Worm (Caenorhabditis elegans): ENCODE results near the gene str-247.
A peak's percentile ranks its signal among the peaks of the same experiment; 100 is the strongest.

str-247 gene

DNA sequence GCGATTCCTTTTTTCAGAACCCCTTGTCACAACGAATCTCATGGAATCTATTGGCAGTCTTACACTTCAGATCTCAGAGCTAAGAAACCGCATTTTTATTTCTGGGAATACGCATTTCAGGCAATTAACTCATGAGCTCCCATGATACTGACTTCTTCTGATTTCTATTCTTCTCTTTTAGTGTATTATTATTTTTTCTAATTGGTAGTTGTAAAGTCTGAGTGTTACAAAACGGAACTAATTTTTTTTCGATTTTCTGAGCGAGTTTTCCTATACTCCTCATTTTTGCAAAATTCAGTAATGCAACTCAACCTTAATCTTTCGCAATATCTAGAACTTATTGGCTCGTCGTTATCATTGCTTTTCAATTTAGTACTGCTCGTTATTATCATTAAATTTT lies 20.5 kb downstream of the str-247 start, which contains the start of gene str-82:
str-82 (plus strand) TSS at position 301 of the 400 bp plus-strand sequence.
- TF ChIP-seq ceh-44 (GFP tag; IDR thresholded peaks at IDR 0.05) (no peak), ceh-28 (tag; optimal IDR thresholded peaks at IDR 0.05) (no peak), hif-1 (tag; optimal IDR thresholded peaks at IDR 0.05) (no peak), daf-8 (GFP tag; IDR thresholded peaks at IDR 0.05) (no peak), zag-1 (tag; optimal IDR thresholded peaks at IDR 0.05) (no peak), madf-9 (GFP tag; conservative IDR thresholded peaks at IDR 0.05) (no peak), set-16 (GFP tag; IDR thresholded peaks at IDR 0.05) (no peak), vab-7 (GFP tag; IDR thresholded peaks at IDR 0.05) (no peak), fos-1 (tag; optimal IDR thresholded peaks at IDR 0.05) (no peak), hmg-1.1 (GFP tag; IDR thresholded peaks at IDR 0.05) (no peak)

DNA sequence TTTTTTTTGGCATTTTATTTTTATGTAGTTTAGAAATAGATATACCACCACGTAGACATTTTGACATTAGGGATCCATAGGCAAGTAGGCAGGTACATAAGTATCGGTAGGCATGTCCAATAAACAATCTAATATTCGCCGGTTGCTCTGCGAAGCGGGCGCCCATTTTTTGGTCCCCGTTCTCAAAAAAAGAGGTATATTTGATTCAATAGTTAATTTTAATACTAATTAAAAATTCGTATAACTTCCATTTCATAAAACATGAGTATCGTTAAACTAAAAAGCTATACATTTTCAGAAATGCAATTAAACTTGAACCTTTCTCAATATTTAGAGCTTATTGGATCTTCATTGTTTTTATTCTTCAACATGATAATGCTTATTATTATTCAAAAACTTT lies 23.1 kb downstream of the str-247 start, which contains the start of gene str-83:
str-83 (plus strand) TSS at position 301 of the 400 bp plus-strand sequence.
- TF ChIP-seq nhr-237 (tag; optimal IDR thresholded peaks at IDR 0.05) = no peak
- TF ChIP-seq nhr-28 (tag; optimal IDR thresholded peaks at IDR 0.05) = no peak
- no peak for TF ChIP-seq saeg-2 (GFP tag; IDR thresholded peaks at IDR 0.05)
- no peak for TF ChIP-seq hmg-1.1 (GFP tag; IDR thresholded peaks at IDR 0.05)
- no peak for TF ChIP-seq ctbp-1 (GFP tag; IDR thresholded peaks at IDR 0.05)
- no peak for TF ChIP-seq F37D6.2 (tag; optimal IDR thresholded peaks at IDR 0.05)
- no peak for TF ChIP-seq R02D3.7 (tag; optimal IDR thresholded peaks at IDR 0.05)
- TF ChIP-seq ceh-44 (GFP tag; IDR thresholded peaks at IDR 0.05) = no peak
- TF ChIP-seq lim-7 (GFP tag; IDR thresholded peaks at IDR 0.05) = no peak
- TF ChIP-seq ces-1 (GFP tag; optimal IDR thresholded peaks at IDR 0.05) = no peak
- no peak for TF ChIP-seq lin-39 (tag; optimal IDR thresholded peaks at IDR 0.05)
- no peak for TF ChIP-seq daf-16 (GFP tag; optimal IDR thresholded peaks at IDR 0.05)
- no peak for TF ChIP-seq daf-16 (tag; optimal IDR thresholded peaks at IDR 0.05)
- TF ChIP-seq hif-1 (tag; optimal IDR thresholded peaks at IDR 0.05) = no peak

DNA sequence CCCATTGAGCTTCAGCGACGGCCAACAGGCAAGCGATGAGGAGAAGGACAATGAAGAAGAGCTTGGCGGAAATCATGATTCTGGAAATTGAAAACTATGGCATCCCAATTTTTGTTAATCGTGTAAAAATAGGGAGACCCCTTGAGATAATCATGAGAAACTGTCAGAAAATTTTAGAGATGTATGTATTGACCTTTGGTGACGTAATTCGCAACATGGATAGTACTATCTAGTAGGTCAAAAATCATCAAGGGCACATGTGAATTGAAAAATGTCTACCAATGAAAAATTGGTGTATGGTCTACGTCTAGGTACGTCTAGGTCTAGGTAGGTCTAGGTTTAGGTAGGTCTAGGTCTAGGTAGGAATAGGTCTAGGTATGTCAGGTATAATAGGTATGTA lies 25.2 kb downstream of the str-247 start, which contains the start of gene nlp-34:
nlp-34 (minus strand) TSS at position 82 of the 400 bp plus-strand sequence.
- TF ChIP-seq skn-1 (tag; optimal IDR thresholded peaks at IDR 0.05) = no peak
- no peak for TF ChIP-seq lin-39 (tag; optimal IDR thresholded peaks at IDR 0.05)
- TF ChIP-seq dpl-1 (GFP tag; optimal IDR thresholded peaks at IDR 0.05) = no peak
- no peak for TF ChIP-seq nhr-41 (GFP tag; IDR thresholded peaks at IDR 0.05)
- TF ChIP-seq rbr-2 (tag; optimal IDR thresholded peaks at IDR 0.05) = no peak
- TF ChIP-seq nhr-76 (tag; optimal IDR thresholded peaks at IDR 0.05) = no peak
- TF ChIP-seq hif-1 (tag; optimal IDR thresholded peaks at IDR 0.05) = no peak
- TF ChIP-seq hmg-1.1 (GFP tag; IDR thresholded peaks at IDR 0.05) = no peak
- TF ChIP-seq nhr-10 (tag; optimal IDR thresholded peaks at IDR 0.05) = no peak
- TF ChIP-seq F37D6.2 (tag; optimal IDR thresholded peaks at IDR 0.05) = no peak
- TF ChIP-seq ceh-20 (GFP tag; IDR thresholded peaks at IDR 0.05) = no peak
- no peak for TF ChIP-seq ztf-7 (tag; optimal IDR thresholded peaks at IDR 0.05)

DNA sequence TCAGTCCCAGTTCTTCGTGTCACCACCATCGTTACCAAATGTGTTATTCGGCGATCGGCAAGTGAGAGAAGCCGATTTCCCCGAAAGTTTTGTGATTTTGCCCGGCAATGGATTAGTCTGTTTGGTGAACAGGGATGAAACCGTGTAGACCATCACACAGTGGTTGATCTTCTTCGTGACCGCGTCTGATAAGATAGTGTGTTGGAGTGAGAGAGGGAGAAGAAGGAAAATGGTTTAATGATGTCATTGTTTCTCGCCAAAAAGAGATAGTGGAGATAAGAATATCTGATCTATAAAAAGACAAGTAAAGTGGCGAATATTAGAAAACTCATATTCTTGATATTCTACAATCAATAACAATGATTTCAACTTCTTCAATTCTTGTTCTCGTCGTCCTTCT lies 26.0 kb downstream of the str-247 start, which contains the start of gene nlp-31:
nlp-31 (plus strand) TSS at position 237 of the 400 bp plus-strand sequence.
- no peak for TF ChIP-seq snpc-1.2 (GFP tag; IDR thresholded peaks at IDR 0.05)
- TF ChIP-seq nhr-48 (tag; optimal IDR thresholded peaks at IDR 0.05) = no peak
- TF ChIP-seq lir-3 (tag; optimal IDR thresholded peaks at IDR 0.05) = no peak
- TF ChIP-seq spr-1 (tag; optimal IDR thresholded peaks at IDR 0.05) = no peak
- no peak for TF ChIP-seq zfp-2 (tag; optimal IDR thresholded peaks at IDR 0.05)
- TF ChIP-seq set-16 (GFP tag; IDR thresholded peaks at IDR 0.05) = no peak
- TF ChIP-seq ama-1 (optimal IDR thresholded peaks at IDR 0.05) = no peak
- no peak for TF ChIP-seq egl-27 (tag; optimal IDR thresholded peaks at IDR 0.05)
- TF ChIP-seq nhr-76 (tag; optimal IDR thresholded peaks at IDR 0.05) = no peak
- no peak for TF ChIP-seq daf-8 (GFP tag; IDR thresholded peaks at IDR 0.05)
- TF ChIP-seq dve-1 (tag; optimal IDR thresholded peaks at IDR 0.05; ENCODE audit: insufficient read depth) = no peak
- no peak for TF ChIP-seq lin-15B (tag; optimal IDR thresholded peaks at IDR 0.05)
- TF ChIP-seq nhr-25 (tag; optimal IDR thresholded peaks at IDR 0.05; ENCODE audit: borderline replicate concordance, insufficient read depth) = peak; percentile 74
- no peak for TF ChIP-seq F49E8.2 (tag; optimal IDR thresholded peaks at IDR 0.05; ENCODE audit: borderline replicate concordance)
- no peak for TF ChIP-seq lin-29 (GFP tag; IDR thresholded peaks at IDR 0.05)
- TF ChIP-seq nhr-10 (tag; optimal IDR thresholded peaks at IDR 0.05) = peak; percentile 71
- TF ChIP-seq ceh-20 (GFP tag; IDR thresholded peaks at IDR 0.05) = 0 out of 2 replicates have a peak, but pooled peaks have one; percentile 14
- TF ChIP-seq dmd-9 (GFP tag; IDR thresholded peaks at IDR 0.05) = no peak
- no peak for TF ChIP-seq lin-1 (GFP tag; IDR thresholded peaks at IDR 0.05)
- TF ChIP-seq skn-1 (tag; optimal IDR thresholded peaks at IDR 0.05) = no peak
- TF ChIP-seq Y5F2A.4 (GFP tag; optimal IDR thresholded peaks at IDR 0.05) = no peak
- no peak for TF ChIP-seq ztf-7 (tag; optimal IDR thresholded peaks at IDR 0.05)
- TF ChIP-seq rbr-2 (tag; optimal IDR thresholded peaks at IDR 0.05) = no peak
- no peak for TF ChIP-seq T26A8.4 (GFP tag; IDR thresholded peaks at IDR 0.05)
- TF ChIP-seq zip-11 (GFP tag; IDR thresholded peaks at IDR 0.05) = no peak
